Fruit fly (Drosophila melanogaster) S2 (cell line): Measurements from ENCODE around the gene Uch.

Experiments
- CG8478 ChIP-seq: fragments of >200 bp; optimal IDR thresholded peaks from 2 replicates; lab custom pipeline; 2018
- CTCF ChIP-seq, 2 experiments: fragments of >200 bp; optimal IDR thresholded peaks; 2 replicates each; lab custom pipeline; 2018

- no peak for TF ChIP-seq CTCF (optimal IDR thresholded peaks at IDR 0.05; lab: Kevin White, UChicago)
- no peak for TF ChIP-seq CG8478
Observed at dm6 chr2L:2202853-2203717, 10.9 kb downstream of the Uch start.
